Fruit fly (Drosophila melanogaster): ENCODE measurements around the gene CG13460.

CG13460 gene

dm6 chr3L:15040329-15040886 is 21.1 kb downstream of the CG13460 start:
- TF ChIP-seq CG15479 (GFP tag; optimal IDR thresholded peaks at IDR 0.05) (peak; percentile 93), cad (GFP tag; optimal IDR thresholded peaks at IDR 0.05) (peak; percentile 61), zen (tag; optimal IDR thresholded peaks at IDR 0.05) (peak; percentile 83), insv (GFP tag; optimal IDR thresholded peaks at IDR 0.05) (peak in 1 of 2 experiments; percentile 48), CG3847 (GFP tag; IDR thresholded peaks at IDR 0.05) (no peak), tll (GFP tag; optimal IDR thresholded peaks at IDR 0.05) (peak in 1 of 2 experiments; percentile 68), hbn (GFP tag; IDR thresholded peaks at IDR 0.05; ENCODE audit: partially characterized antibody) (no peak), Dip2 (GFP tag; IDR thresholded peaks at IDR 0.05) (no peak), D (optimal IDR thresholded peaks at IDR 0.05) (peak; percentile 1), D (GFP tag; optimal IDR thresholded peaks at IDR 0.05) (no peak)

dm6 chr3L:15039510-15039909 is 22.0 kb downstream of the CG13460 start:
- TF ChIP-seq insv (GFP tag; optimal IDR thresholded peaks at IDR 0.05), result peak in 1 of 2 experiments; percentile 24
- TF ChIP-seq tx (GFP tag; optimal IDR thresholded peaks at IDR 0.05), result no peak
- TF ChIP-seq tll (GFP tag; optimal IDR thresholded peaks at IDR 0.05), result peak in 1 of 2 experiments; percentile 18
- no peak for TF ChIP-seq Nf-YA (GFP tag; IDR thresholded peaks at IDR 0.05)
- TF ChIP-seq CG6689 (GFP tag; IDR thresholded peaks at IDR 0.05), result no peak
- TF ChIP-seq zen (tag; optimal IDR thresholded peaks at IDR 0.05), result peak; percentile 97
- peak; percentile 71 for TF ChIP-seq twi (tag; optimal IDR thresholded peaks at IDR 0.05)

DNA sequence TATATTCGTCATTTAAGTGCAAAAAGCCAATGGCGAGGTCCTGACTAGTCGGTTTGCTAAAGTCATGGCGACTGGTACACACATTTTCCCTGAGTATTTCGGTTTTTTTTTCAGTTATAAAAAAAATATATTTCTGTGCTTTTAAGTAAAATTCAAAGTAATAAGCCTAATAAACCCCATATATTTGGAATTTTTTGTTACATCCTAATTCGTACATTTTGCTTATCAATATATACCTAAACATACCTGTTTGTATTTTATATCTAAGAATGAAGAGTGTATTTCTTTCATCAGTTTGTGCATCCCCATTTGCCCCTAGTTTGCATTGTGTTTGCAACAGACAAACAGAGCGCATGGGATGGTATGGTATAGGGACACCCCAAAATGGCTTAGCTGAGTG is 25.9 kb downstream of the CG13460 start:
- TF ChIP-seq Ets65A (GFP tag), result peak; percentile 47
- peak; percentile 89 for TF ChIP-seq D19A (tag; optimal IDR thresholded peaks at IDR 0.05)
- peak; percentile 41 for TF ChIP-seq CG2120 (GFP tag; optimal IDR thresholded peaks at IDR 0.05)
- TF ChIP-seq cwo (GFP tag; optimal IDR thresholded peaks at IDR 0.05), result peak; percentile 22
- no peak for TF ChIP-seq Hey (tag; optimal IDR thresholded peaks at IDR 0.05)
- peak; percentile 16 for TF ChIP-seq CG30403 (GFP tag; optimal IDR thresholded peaks at IDR 0.05)
- no peak for TF ChIP-seq CG1024 (GFP tag; IDR thresholded peaks at IDR 0.05)
- peak; percentile 9 for TF ChIP-seq ind (GFP tag; optimal IDR thresholded peaks at IDR 0.05)
- TF ChIP-seq lab (GFP tag; optimal IDR thresholded peaks at IDR 0.05), result peak; percentile 5
- peak; percentile 25 for TF ChIP-seq CG18599 (GFP tag; optimal IDR thresholded peaks at IDR 0.05)
- peak; percentile 45 for TF ChIP-seq Hmr (GFP tag; optimal IDR thresholded peaks at IDR 0.05)
- TF ChIP-seq H2.0 (GFP tag; IDR thresholded peaks at IDR 0.05), result no peak
- TF ChIP-seq Meics (GFP tag; optimal IDR thresholded peaks at IDR 0.05), result peak; percentile 39
- TF ChIP-seq Fer1 (GFP tag; optimal IDR thresholded peaks at IDR 0.05), result peak; percentile 3
- peak; percentile 45 for TF ChIP-seq sens (GFP tag)
- peak; percentile 7 for TF ChIP-seq pho (GFP tag; optimal IDR thresholded peaks at IDR 0.05)
- TF ChIP-seq CG9727 (GFP tag; optimal IDR thresholded peaks at IDR 0.05), result peak; percentile 7
- TF ChIP-seq CG30020 (tag; optimal IDR thresholded peaks at IDR 0.05), result no peak
- TF ChIP-seq CG10959 (GFP tag; IDR thresholded peaks at IDR 0.05), result no peak
- peak; percentile 40 for TF ChIP-seq CG7556 (GFP tag; optimal IDR thresholded peaks at IDR 0.05)
- TF ChIP-seq HLH3B (GFP tag; IDR thresholded peaks at IDR 0.05), result no peak
- peak; percentile 31 for TF ChIP-seq gem (tag; optimal IDR thresholded peaks at IDR 0.05)
- TF ChIP-seq CG14050 (GFP tag; IDR thresholded peaks at IDR 0.05), result no peak
- TF ChIP-seq row (GFP tag; IDR thresholded peaks at IDR 0.05), result peak; percentile 41; the same call in 2 of the 3 replicates
- TF ChIP-seq CG11504 (tag; optimal IDR thresholded peaks at IDR 0.05), result peak; percentile 32
